Fruit fly (Drosophila melanogaster): ENCODE measurements around the gene Gga.

Gga gene

DNA sequence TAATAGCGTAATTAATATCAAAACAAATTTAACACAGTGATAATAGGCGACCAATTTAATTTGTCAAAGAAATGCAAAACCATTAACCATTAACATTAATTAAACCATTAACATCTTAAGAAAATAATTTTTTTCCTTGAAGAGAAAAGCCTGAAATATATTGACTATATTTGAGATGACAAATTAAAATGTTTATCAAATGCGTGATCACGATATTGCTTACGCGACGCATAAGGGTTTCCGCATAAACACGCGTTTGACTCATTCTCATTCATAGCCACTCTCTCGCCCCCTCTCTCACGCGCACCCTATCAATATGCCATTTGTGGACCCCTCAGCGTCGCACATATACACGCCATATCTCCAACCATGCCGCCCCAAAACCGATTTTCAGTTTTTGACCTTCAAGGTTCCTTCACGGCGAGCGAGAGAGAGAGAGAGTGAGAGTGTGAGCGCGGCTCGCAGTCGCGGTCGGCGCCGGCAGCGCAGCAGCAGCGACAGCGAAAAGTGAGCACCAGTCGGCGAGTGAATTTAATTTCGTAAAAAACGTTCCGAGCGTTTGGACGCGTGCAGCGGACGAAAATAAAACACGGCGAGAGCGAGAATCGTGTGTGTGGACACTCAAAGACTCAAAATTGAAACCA is 15.3 kb upstream of the Gga start, which contains the start of gene Hex-A:
Gene Hex-A (plus strand): TSS at position 317 of the 644 bp plus-strand sequence.
- TF ChIP-seq CrebA (GFP tag; optimal IDR thresholded peaks at IDR 0.05; ENCODE audit: borderline replicate concordance) (peak; percentile 84), Dfd (GFP tag; optimal IDR thresholded peaks at IDR 0.05) (peak; percentile 79), sv (GFP tag; optimal IDR thresholded peaks at IDR 0.05) (peak; percentile 92), br (GFP tag; optimal IDR thresholded peaks at IDR 0.05) (peak; percentile 98), ey (GFP tag; optimal IDR thresholded peaks at IDR 0.05) (peak; percentile 96), woc (GFP tag; optimal IDR thresholded peaks at IDR 0.05) (peak; percentile 93), Sp1 (GFP tag; optimal IDR thresholded peaks at IDR 0.05) (peak; percentile 99), brk (GFP tag; optimal IDR thresholded peaks at IDR 0.05) (peak; percentile 94), Myc (optimal IDR thresholded peaks at IDR 0.05) (no peak), dl (GFP tag; optimal IDR thresholded peaks at IDR 0.05; ENCODE audit: insufficient read depth in 1 of 2, partially characterized antibody in 2 of 2) (peak; percentile 87 to 88), Rel (GFP tag; optimal IDR thresholded peaks at IDR 0.05) (peak; percentile 39), Rel (tag; optimal IDR thresholded peaks at IDR 0.05) (peak; percentile 90), psq (GFP tag; optimal IDR thresholded peaks at IDR 0.05) (peak; percentile 88), CG9705 (GFP tag; optimal IDR thresholded peaks at IDR 0.05) (peak; percentile 98), sage (GFP tag; optimal IDR thresholded peaks at IDR 0.05) (peak; percentile 79), rgr (GFP tag; optimal IDR thresholded peaks at IDR 0.05) (peak; percentile 96), Hr83 (GFP tag; optimal IDR thresholded peaks at IDR 0.05; ENCODE audit: poor library complexity, severe bottlenecking) (peak; percentile 46), CG32264 (GFP tag; optimal IDR thresholded peaks at IDR 0.05) (peak; percentile 81), dmrt93B (GFP tag; optimal IDR thresholded peaks at IDR 0.05) (peak; percentile 98), HLH106 (tag; optimal IDR thresholded peaks at IDR 0.05) (peak; percentile 99), tai (GFP tag; optimal IDR thresholded peaks at IDR 0.05) (peak; percentile 85), foxo (GFP tag; optimal IDR thresholded peaks at IDR 0.05) (peak; percentile 76 to 97), Hnf4 (GFP tag; optimal IDR thresholded peaks at IDR 0.05) (peak; percentile 93), dsf (GFP tag; optimal IDR thresholded peaks at IDR 0.05; ENCODE audit: borderline replicate concordance) (peak; percentile 61), Dif (GFP tag; optimal IDR thresholded peaks at IDR 0.05; ENCODE audit: partially characterized antibody) (peak; percentile 89), h (GFP tag; optimal IDR thresholded peaks at IDR 0.05) (peak; percentile 98), lola (GFP tag; optimal IDR thresholded peaks at IDR 0.05) (no peak), usp (GFP tag; optimal IDR thresholded peaks at IDR 0.05) (no peak), pan (optimal IDR thresholded peaks at IDR 0.05) (no peak), Jra (GFP tag; optimal IDR thresholded peaks at IDR 0.05) (peak; percentile 96), Hr78 (GFP tag; optimal IDR thresholded peaks at IDR 0.05) (no peak), N (GFP tag; optimal IDR thresholded peaks at IDR 0.05) (no peak), Mio (GFP tag; optimal IDR thresholded peaks at IDR 0.05) (peak; percentile 46), jim (GFP tag; optimal IDR thresholded peaks at IDR 0.05) (no peak), Vsx2 (GFP tag; optimal IDR thresholded peaks at IDR 0.05; ENCODE audit: partially characterized antibody) (peak; percentile 55), Abd-B (GFP tag; optimal IDR thresholded peaks at IDR 0.05) (no peak), GATAd (GFP tag; optimal IDR thresholded peaks at IDR 0.05) (peak; percentile 41), OdsH (GFP tag; optimal IDR thresholded peaks at IDR 0.05) (peak; percentile 98), fru (GFP tag; optimal IDR thresholded peaks at IDR 0.05) (peak; percentile 98)

DNA sequence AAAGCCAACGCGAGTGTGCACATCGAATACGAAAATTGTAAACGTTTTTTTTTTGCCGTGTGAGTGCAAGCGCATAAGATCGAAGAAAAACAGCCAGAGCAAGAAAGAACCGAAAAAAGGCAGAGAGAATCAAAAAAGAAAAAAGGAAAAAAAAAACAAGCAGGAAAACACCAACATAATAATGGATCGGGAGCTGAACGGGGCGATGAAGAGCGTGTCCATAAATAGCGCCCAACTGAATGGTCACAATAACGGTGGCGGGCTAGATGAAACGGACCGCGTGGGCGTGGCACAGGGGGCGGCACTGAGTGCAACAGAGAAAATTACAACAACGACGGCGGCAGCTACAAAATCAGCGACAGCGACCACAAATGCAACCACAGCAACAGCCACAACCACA is 14.8 kb upstream of the Gga start:
- TF ChIP-seq Jra (GFP tag; optimal IDR thresholded peaks at IDR 0.05) (no peak), brk (GFP tag; optimal IDR thresholded peaks at IDR 0.05) (no peak), dl (GFP tag; optimal IDR thresholded peaks at IDR 0.05; ENCODE audit: insufficient read depth in 1 of 2, partially characterized antibody in 2 of 2) (no peak), OdsH (GFP tag; optimal IDR thresholded peaks at IDR 0.05) (no peak), Myc (optimal IDR thresholded peaks at IDR 0.05) (no peak), fru (GFP tag; optimal IDR thresholded peaks at IDR 0.05) (no peak), dmrt93B (GFP tag; optimal IDR thresholded peaks at IDR 0.05) (no peak), Dfd (GFP tag; optimal IDR thresholded peaks at IDR 0.05) (no peak), br (GFP tag; optimal IDR thresholded peaks at IDR 0.05) (no peak), CG32264 (GFP tag; optimal IDR thresholded peaks at IDR 0.05) (no peak), CG9705 (GFP tag; optimal IDR thresholded peaks at IDR 0.05) (no peak), Dif (GFP tag; optimal IDR thresholded peaks at IDR 0.05; ENCODE audit: partially characterized antibody) (no peak), lola (GFP tag; optimal IDR thresholded peaks at IDR 0.05) (no peak), jim (GFP tag; optimal IDR thresholded peaks at IDR 0.05) (no peak), psq (GFP tag; optimal IDR thresholded peaks at IDR 0.05) (no peak)

Data from whole organism, wandering third instar larva.